Fruit fly (Drosophila melanogaster) Kc167 (cell line): ENCODE data around the gene Lkb1.

Experiments
- Myc ChIP-seq: fragments of >200 bp; optimal IDR thresholded peaks from 2 replicates; lab custom pipeline; 2017; ENCODE audit warnings: missing external identifiers
- Sin3A ChIP-seq: fragments of >200 bp; optimal IDR thresholded peaks from 2 replicates; lab custom pipeline; 2018; ENCODE audit warnings: missing external identifiers
- h ChIP-seq: fragments of >200 bp; optimal IDR thresholded peaks from 3 replicates; lab custom pipeline; 2018; ENCODE audit warnings: missing external identifiers
- insv ChIP-seq: fragments of >200 bp; optimal IDR thresholded peaks from 3 replicates; lab custom pipeline; 2018; ENCODE audit warnings: missing external identifiers
- psq ChIP-seq: fragments of >200 bp; optimal IDR thresholded peaks from 2 replicates; lab custom pipeline; 2017; ENCODE audit warnings: missing external identifiers
- ttk ChIP-seq: sonication (Bioruptor generic); optimal IDR thresholded peaks from 2 replicates; lab custom pipeline; 2017; ENCODE audit warnings: missing external identifiers

Lkb1 gene

dm6 chr3R:13660924-13661659 is 15.3 kb upstream of the Lkb1 start, which contains the start of gene B52:
B52 (plus strand) TSS chr3R:13661311.
- TF ChIP-seq insv = no peak
- TF ChIP-seq Myc (lab: Kevin White, UChicago) = no peak
- no peak for TF ChIP-seq psq (lab: Kevin White, UChicago)
- TF ChIP-seq ttk = no peak
- TF ChIP-seq Sin3A (lab: Kevin White, UChicago) = no peak
- no peak for TF ChIP-seq h (lab: Kevin White, UChicago)

dm6 chr3R:13662149-13662548 is 14.2 kb upstream of the Lkb1 start:
- TF ChIP-seq ttk (no peak), Sin3A (lab: Kevin White, UChicago) (no peak), Myc (lab: Kevin White, UChicago) (no peak), insv (no peak), h (lab: Kevin White, UChicago) (no peak), psq (lab: Kevin White, UChicago) (no peak)

dm6 chr3R:13665992-13666391 is 10.4 kb upstream of the Lkb1 start:
- no peak for TF ChIP-seq Sin3A (lab: Kevin White, UChicago)
- TF ChIP-seq insv = no peak
- TF ChIP-seq ttk = no peak
- TF ChIP-seq psq (lab: Kevin White, UChicago) = no peak
- no peak for TF ChIP-seq h (lab: Kevin White, UChicago)
- no peak for TF ChIP-seq Myc (lab: Kevin White, UChicago)

- TF ChIP-seq psq (lab: Kevin White, UChicago) (no peak), Sin3A (lab: Kevin White, UChicago) (no peak), insv (no peak), Myc (lab: Kevin White, UChicago) (no peak), h (lab: Kevin White, UChicago) (no peak), ttk (no peak)
These were observed 3.5 kb upstream of the Lkb1 start for dm6 chr3R:13672898-13673297.

- TF ChIP-seq psq (lab: Kevin White, UChicago) (no peak), Myc (lab: Kevin White, UChicago) (no peak), h (lab: Kevin White, UChicago) (no peak), Sin3A (lab: Kevin White, UChicago) (no peak), ttk (no peak), insv (no peak)
These were observed 1.8 kb upstream of the Lkb1 start, which contains the start of gene Task6 for dm6 chr3R:13674492-13675033. Task6 (minus strand) TSS chr3R:13674542.

- TF ChIP-seq Sin3A (lab: Kevin White, UChicago) (no peak), Myc (lab: Kevin White, UChicago) (no peak), h (lab: Kevin White, UChicago) (no peak), psq (lab: Kevin White, UChicago) (no peak)
These were observed 6.8 kb downstream of the Lkb1 start for dm6 chr3R:13682994-13683623.

- TF ChIP-seq h (lab: Kevin White, UChicago) (no peak), psq (lab: Kevin White, UChicago) (peak; percentile 32)
These were observed 7.5 kb downstream of the Lkb1 start, which contains the start of gene flfl for dm6 chr3R:13683624-13684568. flfl (plus strand) TSS chr3R:13683921.

dm6 chr3R:13684569-13685402 is 8.4 kb downstream of the Lkb1 start:
- peak; percentile 47 for TF ChIP-seq psq (lab: Kevin White, UChicago)
- no peak for TF ChIP-seq ttk

- TF ChIP-seq ttk (no peak), psq (lab: Kevin White, UChicago) (no peak)
These were observed 9.6 kb downstream of the Lkb1 start for dm6 chr3R:13685969-13686368.

dm6 chr3R:13686371-13687211 is 10.2 kb downstream of the Lkb1 start, which contains the start of gene omd:
omd (minus strand) TSS chr3R:13687210.
- no peak for TF ChIP-seq Myc (lab: Kevin White, UChicago)
- no peak for TF ChIP-seq psq (lab: Kevin White, UChicago)
- no peak for TF ChIP-seq Sin3A (lab: Kevin White, UChicago)
- TF ChIP-seq ttk = no peak
- TF ChIP-seq h (lab: Kevin White, UChicago) = no peak
- no peak for TF ChIP-seq insv
